Worm (Caenorhabditis elegans) whole organism, L4 larva: ENCODE measurements around the gene srx-56.
"Not testable (repeated sequence)": the region's sequence is repeated elsewhere in the genome, so short reads cannot be mapped to it uniquely, and the experiment has no call there.

Source experiments
- D1046.2 ChIP-seq: fragments of 200-800 bp; sonication (Bioruptor generic); IDR thresholded peaks from 2 replicates; pipeline ENCODE4 v1.3.6; 2022; ENCODE audit warnings: missing genetic modification characterization, missing compliant biosample characterization
- F10B5.3 ChIP-seq: sonication (generic microtip); optimal IDR thresholded peaks from 2 replicates; lab custom pipeline; 2016; ENCODE audit warnings: mild to moderate bottlenecking, missing genetic modification characterization, missing compliant biosample characterization
- T26A8.4 ChIP-seq: fragments of 200-800 bp; sonication (Bioruptor generic); IDR thresholded peaks from 2 replicates; pipeline ENCODE4 v1.3.6; 2022; ENCODE audit warnings: missing genetic modification characterization, missing compliant biosample characterization
- Y48G9A.11 ChIP-seq: fragments of 200-800 bp; sonication (Bioruptor generic); IDR thresholded peaks from 2 replicates; pipeline ENCODE4 v1.3.6; 2022; ENCODE audit warnings: missing genetic modification reagents, missing genetic modification characterization, missing compliant biosample characterization
- ZK546.5 ChIP-seq, 2 experiments: sonication (generic microtip); optimal IDR thresholded peaks; 2 replicates each; lab custom pipeline; 2017; ENCODE audit warnings: missing biosample characterization in 2 of 2, missing genetic modification characterization in 2 of 2
- ama-1 ChIP-seq: fragments of 150-350 bp; optimal IDR thresholded peaks from 2 replicates; lab custom pipeline; 2014; ENCODE audit warnings: inconsistent platforms, mixed read lengths
- ceh-28 ChIP-seq: fragments of 150-350 bp; optimal IDR thresholded peaks from 2 replicates; lab custom pipeline; 2014; ENCODE audit warnings: missing biosample characterization, missing genetic modification reagents, missing genetic modification characterization
- daf-12 ChIP-seq: fragments of 150-350 bp; optimal IDR thresholded peaks from 2 replicates; lab custom pipeline; 2014; ENCODE audit warnings: missing biosample characterization, missing genetic modification reagents, missing genetic modification characterization
- daf-16 ChIP-seq, 3 experiments: sonication (generic microtip); optimal IDR thresholded peaks; 2 replicates each; lab custom pipeline; 2016 to 2017; ENCODE audit warnings: missing genetic modification characterization in 3 of 3, missing genetic modification reagents in 3 of 3, mild to moderate bottlenecking in 2 of 3, missing compliant biosample characterization in 2 of 3, missing biosample characterization in 1 of 3, moderate library complexity in 1 of 3
- dmd-9 ChIP-seq: fragments of 200-800 bp; sonication (Bioruptor generic); IDR thresholded peaks from 2 replicates; pipeline ENCODE4 v1.3.6; 2022; ENCODE audit warnings: missing genetic modification reagents, missing genetic modification characterization, missing compliant biosample characterization
- duxl-1 ChIP-seq: sonication (generic microtip); optimal IDR thresholded peaks from 2 replicates; lab custom pipeline; 2016; ENCODE audit warnings: mild to moderate bottlenecking, missing genetic modification characterization, moderate library complexity, missing compliant biosample characterization; ENCODE audit not compliant: poor library complexity
- dve-1 ChIP-seq: sonication (generic microtip); optimal IDR thresholded peaks from 2 replicates; lab custom pipeline; 2017; ENCODE audit warnings: antibody characterized with exemption, mild to moderate bottlenecking, missing genetic modification characterization, missing compliant biosample characterization; ENCODE audit not compliant: insufficient read depth
- hmg-1.1 ChIP-seq: fragments of 200-800 bp; sonication (Bioruptor generic); IDR thresholded peaks from 2 replicates; pipeline ENCODE4 v1.3.6; 2022; ENCODE audit warnings: missing genetic modification reagents, missing genetic modification characterization, missing compliant biosample characterization
- jun-1 ChIP-seq: fragments of 150-350 bp; optimal IDR thresholded peaks from 2 replicates; lab custom pipeline; 2014; ENCODE audit warnings: missing biosample characterization, missing genetic modification reagents, missing genetic modification characterization
- lim-7 ChIP-seq: fragments of 200-800 bp; sonication (Bioruptor generic); IDR thresholded peaks from 2 replicates; pipeline ENCODE4 v1.3.6; 2022; ENCODE audit warnings: missing genetic modification characterization, missing compliant biosample characterization
- lin-13 ChIP-seq: fragments of 150-350 bp; optimal IDR thresholded peaks from 2 replicates; lab custom pipeline; 2014; ENCODE audit warnings: missing biosample characterization, missing genetic modification reagents, missing genetic modification characterization
- lin-15B ChIP-seq: fragments of 150-350 bp; sonication (generic microtip); optimal IDR thresholded peaks from 3 replicates; lab custom pipeline; 2014; ENCODE audit warnings: missing biosample characterization, missing genetic modification characterization
- madf-5 ChIP-seq, 2 experiments: fragments of 200-800 bp; sonication (Bioruptor generic); IDR thresholded peaks; 2 replicates each; pipeline ENCODE4 v1.3.6; 2022; ENCODE audit warnings: missing compliant biosample characterization in 2 of 2, missing genetic modification characterization in 2 of 2
- madf-9 ChIP-seq: fragments of 200-800 bp; sonication (Bioruptor generic); conservative IDR thresholded peaks from 2 replicates; pipeline ENCODE4 v1.3.6; 2022; ENCODE audit warnings: missing genetic modification reagents, missing genetic modification characterization, missing compliant biosample characterization
- mes-2 ChIP-seq: sonication (generic microtip); optimal IDR thresholded peaks from 2 replicates; lab custom pipeline; 2016; ENCODE audit warnings: missing genotype, mild to moderate bottlenecking, missing genetic modification characterization, missing compliant biosample characterization; ENCODE audit not compliant: poor library complexity, severe bottlenecking
- mxl-2 ChIP-seq: fragments of 200-800 bp; sonication (Bioruptor generic); conservative IDR thresholded peaks from 2 replicates; pipeline ENCODE4 v1.3.6; 2022; ENCODE audit warnings: missing genetic modification reagents, missing genetic modification characterization, missing compliant biosample characterization
- nhr-102 ChIP-seq: sonication (generic microtip); optimal IDR thresholded peaks from 2 replicates; lab custom pipeline; 2016; ENCODE audit warnings: mild to moderate bottlenecking, missing genetic modification characterization, moderate library complexity, missing compliant biosample characterization
- nhr-11 ChIP-seq: fragments of 150-350 bp; optimal IDR thresholded peaks from 2 replicates; lab custom pipeline; 2014; ENCODE audit warnings: missing biosample characterization, missing genetic modification characterization
- nhr-237 ChIP-seq: sonication (generic microtip); optimal IDR thresholded peaks from 2 replicates; lab custom pipeline; 2017; ENCODE audit warnings: missing biosample characterization, missing genetic modification characterization
- nhr-42 ChIP-seq: fragments of 200-800 bp; sonication (Bioruptor generic); IDR thresholded peaks from 2 replicates; pipeline ENCODE4 v1.3.6; 2022; ENCODE audit warnings: missing genetic modification characterization, missing compliant biosample characterization
- php-3 ChIP-seq: fragments of 200-800 bp; sonication (Bioruptor generic); IDR thresholded peaks from 2 replicates; pipeline ENCODE4 v1.3.6; 2022; ENCODE audit warnings: missing genetic modification reagents, missing genetic modification characterization, missing compliant biosample characterization
- pqm-1 ChIP-seq: sonication (generic microtip); optimal IDR thresholded peaks from 2 replicates; lab custom pipeline; 2017; ENCODE audit warnings: missing biosample characterization, missing genetic modification characterization
- skn-1 ChIP-seq: fragments of 150-350 bp; optimal IDR thresholded peaks from 2 replicates; lab custom pipeline; 2014; ENCODE audit warnings: missing biosample characterization, missing genetic modification characterization
- snpc-1.2 ChIP-seq: fragments of 200-800 bp; sonication (Bioruptor generic); IDR thresholded peaks from 2 replicates; pipeline ENCODE4 v1.3.6; 2022; ENCODE audit warnings: missing genetic modification reagents, missing genetic modification characterization, missing compliant biosample characterization
- unc-39 ChIP-seq: sonication (generic microtip); optimal IDR thresholded peaks from 2 replicates; lab custom pipeline; 2017; ENCODE audit warnings: missing biosample characterization, missing genetic modification characterization
- unc-62 ChIP-seq, 3 experiments: fragments of 150-350 bp in 1 of 3; sonication (generic microtip); optimal IDR thresholded peaks in 2 of 3; peaks in 1 of 3; 1 replicate in 1 of 3; 2 replicates in 2 of 3; lab custom pipeline; 2014 to 2017; ENCODE audit warnings: missing biosample characterization in 3 of 3, missing genetic modification characterization in 3 of 3, missing genetic modification reagents in 3 of 3, missing genotype in 1 of 3
- vab-7 ChIP-seq: fragments of 200-800 bp; sonication (Bioruptor generic); IDR thresholded peaks from 2 replicates; pipeline ENCODE4 v1.3.6; 2022; ENCODE audit warnings: missing genetic modification reagents, missing genetic modification characterization, missing compliant biosample characterization
- zag-1 ChIP-seq: fragments of 150-350 bp; optimal IDR thresholded peaks from 2 replicates; lab custom pipeline; 2014; ENCODE audit warnings: missing biosample characterization, missing genetic modification characterization
- zip-2 ChIP-seq: fragments of 150-350 bp; optimal IDR thresholded peaks from 2 replicates; lab custom pipeline; 2014; ENCODE audit warnings: missing biosample characterization, missing genetic modification characterization

srx-56 gene

ce11 chrV:7337218-7337617, 37.0 kb upstream of the srx-56 start, which contains the start of gene F10G2.7:
Gene F10G2.7, minus strand, starts transcription at chrV:7337318.
- not testable (repeated sequence) for TF ChIP-seq dmd-9 (GFP tag; lab: Robert Waterston, UW); lin-15B; ZK546.5 (tag; optimal IDR thresholded peaks at IDR 0.05; lab: Kevin White, UChicago)

DNA sequence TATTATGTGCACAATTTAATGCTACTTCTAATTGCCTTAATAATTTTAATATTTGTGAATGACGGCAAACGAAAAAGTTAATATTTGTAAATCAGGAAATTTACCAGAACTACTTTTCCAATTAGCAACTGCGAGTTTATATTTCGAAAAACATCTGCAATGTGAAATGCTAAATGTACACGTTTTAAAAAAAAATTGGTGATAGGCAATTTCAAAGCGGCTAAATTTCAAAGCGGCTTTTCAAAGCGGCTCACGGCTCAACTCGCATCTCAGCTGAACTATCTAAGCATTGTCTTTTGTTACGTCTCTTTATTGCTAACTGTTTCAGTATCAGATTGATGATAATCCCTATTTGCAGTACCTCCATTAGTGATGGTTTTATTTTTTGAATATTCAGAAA, 34.4 kb upstream of the srx-56 start, which contains the start of gene srh-187:
Gene srh-187, minus strand, starts transcription at position 101 of the 400 bp plus-strand sequence.
- TF ChIP-seq vab-7 (GFP tag; lab: Robert Waterston, UW) (no peak), nhr-11 (tag; lab: Kevin White, UChicago) (no peak), mes-2 (tag; lab: Kevin White, UChicago) (no peak), mxl-2 (no peak), jun-1 (tag; lab: Kevin White, UChicago) (no peak), daf-16 (GFP tag; optimal IDR thresholded peaks at IDR 0.05; lab: Kevin White, UChicago) (no peak), daf-16 (tag; optimal IDR thresholded peaks at IDR 0.05; lab: Kevin White, UChicago) (no peak), zip-2 (tag; lab: Kevin White, UChicago) (no peak), daf-12 (tag; lab: Kevin White, UChicago) (no peak), duxl-1 (tag; lab: Kevin White, UChicago) (no peak), ceh-28 (tag; lab: Kevin White, UChicago) (no peak), dve-1 (tag; lab: Kevin White, UChicago) (no peak), skn-1 (no peak), T26A8.4 (GFP tag; lab: Robert Waterston, UW) (no peak), Y48G9A.11 (GFP tag; lab: Robert Waterston, UW) (no peak), zag-1 (tag; lab: Kevin White, UChicago) (no peak), pqm-1 (tag; lab: Kevin White, UChicago) (no peak), madf-5 (GFP tag; IDR thresholded peaks at IDR 0.05; lab: Robert Waterston, UW) (no peak), dmd-9 (GFP tag; lab: Robert Waterston, UW) (no peak), madf-9 (GFP tag; lab: Robert Waterston, UW) (no peak), unc-39 (no peak)

DNA sequence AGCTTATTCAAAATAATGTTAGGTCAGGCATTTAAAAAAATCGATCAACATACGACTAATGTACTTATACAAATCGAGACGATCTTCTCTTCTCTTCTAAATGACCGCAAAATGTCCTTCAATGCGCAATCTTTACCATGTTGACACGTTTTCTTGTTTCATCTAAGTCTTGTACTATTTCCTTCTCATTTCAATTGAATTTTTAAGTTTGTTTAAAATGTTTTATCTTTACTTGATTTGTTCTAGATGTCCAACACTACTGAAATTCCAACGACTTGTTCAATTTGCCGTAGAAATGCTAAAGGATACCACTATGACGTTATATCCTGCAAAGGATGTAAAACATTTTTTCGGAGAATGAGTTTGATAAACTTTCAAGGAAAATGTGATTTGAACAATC, 32.2 kb upstream of the srx-56 start, which contains the start of the genes nhr-263 and nhr-148:
Gene nhr-263, minus strand, starts transcription at position 101 of the 400 bp plus-strand sequence.
Gene nhr-148, plus strand, starts transcription at position 215 of the 400 bp plus-strand sequence.
- no peak for TF ChIP-seq dve-1 (tag; lab: Kevin White, UChicago)
- TF ChIP-seq lin-13 (GFP tag; lab: Kevin White, UChicago), result no peak
- no peak for TF ChIP-seq snpc-1.2 (GFP tag; lab: Robert Waterston, UW)
- no peak for TF ChIP-seq zag-1 (tag; lab: Kevin White, UChicago)
- no peak for TF ChIP-seq php-3 (GFP tag; lab: Robert Waterston, UW)
- TF ChIP-seq ama-1 (lab: Kevin White, UChicago), result no peak
- no peak for TF ChIP-seq nhr-237 (tag; lab: Kevin White, UChicago)
- no peak for TF ChIP-seq hmg-1.1 (GFP tag; lab: Robert Waterston, UW)
- TF ChIP-seq nhr-102 (tag; lab: Kevin White, UChicago), result no peak
- TF ChIP-seq, all 104 proteins: peak for 0

DNA sequence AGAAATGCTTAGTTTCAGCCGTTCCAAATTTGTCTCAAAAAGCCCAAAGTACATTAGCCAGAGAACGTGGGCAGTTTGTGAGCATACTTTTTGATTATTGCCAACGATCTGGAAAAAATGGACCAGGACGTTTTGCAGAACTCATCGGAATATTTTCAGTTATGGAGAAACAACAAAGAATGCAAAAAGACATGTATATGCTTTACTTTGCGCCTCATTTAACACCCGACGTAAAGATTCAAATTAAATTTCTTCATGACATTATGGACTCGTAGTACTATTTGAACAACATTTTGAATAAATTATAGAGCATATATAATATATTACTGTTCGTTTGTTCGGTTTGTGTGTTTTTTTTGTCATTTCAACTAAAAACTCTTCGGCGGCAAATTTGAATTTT, 30.7 kb upstream of the srx-56 start, which contains the start of gene srh-244:
Gene srh-244, plus strand, starts transcription at position 301 of the 400 bp plus-strand sequence.
- TF ChIP-seq unc-62 (GFP tag; optimal IDR thresholded peaks at IDR 0.05 in 1 of 2; lab: Kevin White, UChicago) (peak in 1 of 2 experiments; percentile 62), unc-62 (tag; optimal IDR thresholded peaks at IDR 0.05; lab: Kevin White, UChicago) (no peak), nhr-42 (GFP tag; lab: Robert Waterston, UW) (no peak)

DNA sequence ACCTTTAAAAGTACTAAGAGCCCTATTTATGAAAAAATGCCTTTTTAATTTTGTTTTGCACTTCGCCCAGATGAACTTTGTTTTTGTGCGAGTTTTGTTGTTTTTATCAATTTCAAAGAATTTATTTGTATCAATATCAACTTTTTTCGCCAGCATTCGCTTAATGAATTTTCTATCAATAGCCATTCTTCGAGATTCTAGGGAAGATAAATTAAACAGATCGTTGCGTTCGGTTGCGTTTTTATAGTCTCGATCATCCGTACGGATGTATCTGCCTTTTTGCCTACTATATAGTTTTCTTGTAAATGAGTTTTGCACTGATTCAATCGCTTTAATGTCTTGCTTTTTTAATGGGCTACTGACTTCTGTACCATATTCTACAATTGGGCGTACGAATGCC, 28.7 kb upstream of the srx-56 start, which contains the start of gene nhr-147:
Gene nhr-147, plus strand, starts transcription at position 301 of the 400 bp plus-strand sequence.
- not testable (repeated sequence) for TF ChIP-seq D1046.2 (GFP tag; lab: Robert Waterston, UW); F10B5.3 (tag; lab: Kevin White, UChicago); lim-7 (GFP tag; lab: Robert Waterston, UW)
